Worm (Caenorhabditis elegans) whole organism, L2 larva: ENCODE results near the gene Y38H6A.5.

ENCODE experiments used
- nhr-237 ChIP-seq: fragments of 150-350 bp; optimal IDR thresholded peaks from 2 replicates; lab custom pipeline; 2014; ENCODE audit warnings: missing biosample characterization, missing genetic modification characterization
- snpc-4 ChIP-seq: fragments of 150-350 bp; optimal IDR thresholded peaks from 2 replicates; lab custom pipeline; 2014; ENCODE audit warnings: missing biosample characterization, missing genetic modification characterization

ce11 chrV:20374484-20374883 is 39.3 kb upstream of the Y38H6A.5 start:
- no peak for TF ChIP-seq nhr-237 (tag; lab: Kevin White, UChicago)
- TF ChIP-seq snpc-4 (tag; lab: Kevin White, UChicago) = no peak
